Worm (Caenorhabditis elegans) whole organism, late embryonic: ENCODE data around the gene sup-18.

ENCODE experiments used
- C08G9.2 ChIP-seq: sonication (generic microtip); optimal IDR thresholded peaks from 2 replicates; lab custom pipeline; 2016; ENCODE audit warnings: mild to moderate bottlenecking, missing genetic modification characterization, moderate library complexity, missing compliant biosample characterization
- C38D4.7 ChIP-seq: fragments of 200-800 bp; sonication (Bioruptor generic); optimal IDR thresholded peaks from 2 replicates; lab custom pipeline; 2018; ENCODE audit warnings: mild to moderate bottlenecking, missing genetic modification characterization, moderate library complexity, missing compliant biosample characterization
- K02D7.2 ChIP-seq: sonication (generic microtip); optimal IDR thresholded peaks from 2 replicates; lab custom pipeline; 2017; ENCODE audit warnings: mild to moderate bottlenecking, missing genetic modification characterization, missing compliant biosample characterization
- ceh-14 ChIP-seq: sonication (generic microtip); optimal IDR thresholded peaks from 2 replicates; lab custom pipeline; 2016; ENCODE audit warnings: missing genotype, missing genetic modification characterization, missing compliant biosample characterization
- ceh-18 ChIP-seq: sonication (generic microtip); optimal IDR thresholded peaks from 2 replicates; lab custom pipeline; 2016; ENCODE audit warnings: missing genetic modification characterization, missing compliant biosample characterization
- ceh-19 ChIP-seq: fragments of 200-800 bp; sonication (Bioruptor generic); optimal IDR thresholded peaks from 2 replicates; lab custom pipeline; 2018; ENCODE audit warnings: mild to moderate bottlenecking, missing genetic modification characterization, missing compliant biosample characterization
- ceh-30 ChIP-seq: fragments of 150-350 bp; optimal IDR thresholded peaks from 2 replicates; lab custom pipeline; 2014; ENCODE audit warnings: missing biosample characterization, missing genetic modification characterization
- ceh-45 ChIP-seq: fragments of 200-800 bp; sonication (Bioruptor generic); IDR thresholded peaks from 2 replicates; pipeline ENCODE4 v1.3.6; 2022; ENCODE audit warnings: missing genetic modification reagents, missing genetic modification characterization, missing compliant biosample characterization
- ceh-6 ChIP-seq: fragments of 200-800 bp; sonication (Bioruptor generic); optimal IDR thresholded peaks from 2 replicates; lab custom pipeline; 2018; ENCODE audit warnings: mild to moderate bottlenecking, missing genetic modification characterization, missing compliant biosample characterization
- che-1 ChIP-seq: sonication (generic microtip); optimal IDR thresholded peaks from 2 replicates; lab custom pipeline; 2016; ENCODE audit warnings: mild to moderate bottlenecking, missing genetic modification characterization, missing compliant biosample characterization
- dve-1 ChIP-seq: sonication (generic microtip); optimal IDR thresholded peaks from 2 replicates; lab custom pipeline; 2017; ENCODE audit warnings: antibody characterized with exemption, mild to moderate bottlenecking, missing genetic modification characterization, missing compliant biosample characterization
- eyg-1 ChIP-seq: sonication (generic microtip); optimal IDR thresholded peaks from 2 replicates; lab custom pipeline; 2016; ENCODE audit warnings: missing genotype, missing genetic modification characterization, missing compliant biosample characterization
- fkh-6 ChIP-seq: sonication (generic microtip); optimal IDR thresholded peaks from 2 replicates; lab custom pipeline; 2016; ENCODE audit warnings: missing genetic modification characterization, missing compliant biosample characterization
- hlh-13 ChIP-seq: fragments of 200-800 bp; sonication (Bioruptor generic); optimal IDR thresholded peaks from 2 replicates; lab custom pipeline; 2018; ENCODE audit warnings: mild to moderate bottlenecking, missing genetic modification characterization, missing compliant biosample characterization
- hlh-30 ChIP-seq: sonication (generic microtip); optimal IDR thresholded peaks from 2 replicates; lab custom pipeline; 2017; ENCODE audit warnings: antibody characterized with exemption, missing genetic modification characterization, missing compliant biosample characterization; ENCODE audit not compliant: insufficient read depth
- hlh-6 ChIP-seq: sonication (generic microtip); optimal IDR thresholded peaks from 2 replicates; lab custom pipeline; 2016; ENCODE audit warnings: missing genotype, missing genetic modification characterization, missing compliant biosample characterization
- hlh-8 ChIP-seq: sonication (generic microtip); optimal IDR thresholded peaks from 2 replicates; lab custom pipeline; 2016; ENCODE audit warnings: missing genotype, missing genetic modification characterization, missing compliant biosample characterization
- madf-2 ChIP-seq: sonication (generic microtip); optimal IDR thresholded peaks from 2 replicates; lab custom pipeline; 2017; ENCODE audit warnings: missing genetic modification characterization, missing compliant biosample characterization
- nfya-1 ChIP-seq: sonication (generic microtip); optimal IDR thresholded peaks from 2 replicates; lab custom pipeline; 2017; ENCODE audit warnings: missing genetic modification characterization, mild to moderate bottlenecking, missing compliant biosample characterization, antibody characterized with exemption, moderate library complexity
- pat-9 ChIP-seq: fragments of 200-800 bp; sonication (Bioruptor generic); optimal IDR thresholded peaks from 2 replicates; lab custom pipeline; 2018; ENCODE audit warnings: mild to moderate bottlenecking, missing genetic modification characterization, moderate library complexity, missing compliant biosample characterization
- pax-1 ChIP-seq: fragments of 150-350 bp; optimal IDR thresholded peaks from 2 replicates; lab custom pipeline; 2014; ENCODE audit warnings: missing biosample characterization, missing genetic modification characterization
- pha-2 ChIP-seq: sonication (generic microtip); optimal IDR thresholded peaks from 2 replicates; lab custom pipeline; 2017; ENCODE audit warnings: mild to moderate bottlenecking, missing genetic modification characterization, missing compliant biosample characterization
- pqm-1 ChIP-seq: sonication (generic microtip); optimal IDR thresholded peaks from 2 replicates; lab custom pipeline; 2016; ENCODE audit warnings: missing genetic modification characterization, missing compliant biosample characterization
- pros-1 ChIP-seq: fragments of 150-350 bp; optimal IDR thresholded peaks from 2 replicates; lab custom pipeline; 2014; ENCODE audit warnings: missing biosample characterization, missing genetic modification reagents, missing genetic modification characterization
- rnt-1 ChIP-seq: sonication (generic microtip); optimal IDR thresholded peaks from 2 replicates; lab custom pipeline; 2016; ENCODE audit warnings: missing genetic modification characterization, missing compliant biosample characterization
- sdc-2 ChIP-seq: sonication (generic microtip); optimal IDR thresholded peaks from 2 replicates; lab custom pipeline; 2016; ENCODE audit warnings: missing genotype, missing genetic modification characterization, missing compliant biosample characterization
- sox-4 ChIP-seq: sonication (generic microtip); optimal IDR thresholded peaks from 2 replicates; lab custom pipeline; 2017; ENCODE audit warnings: mild to moderate bottlenecking, missing genetic modification characterization, inconsistent platforms, missing compliant biosample characterization
- tbx-2 ChIP-seq: sonication (generic microtip); optimal IDR thresholded peaks from 2 replicates; lab custom pipeline; 2016; ENCODE audit warnings: missing genetic modification characterization, missing compliant biosample characterization
- tbx-7 ChIP-seq: sonication (generic microtip); optimal IDR thresholded peaks from 2 replicates; lab custom pipeline; 2016; ENCODE audit warnings: missing genotype, missing genetic modification characterization, missing compliant biosample characterization
- ttx-3 ChIP-seq: sonication (generic microtip); optimal IDR thresholded peaks from 2 replicates; lab custom pipeline; 2016; ENCODE audit warnings: missing genetic modification reagents, missing genetic modification characterization, missing compliant biosample characterization
- unc-3 ChIP-seq, 2 experiments: fragments of 200-800 bp in 1 of 2; sonication (Bioruptor generic) in 1 of 2; sonication (generic microtip) in 1 of 2; conservative IDR thresholded peaks in 1 of 2; optimal IDR thresholded peaks in 1 of 2; 2 replicates each; pipeline versions ENCODE4 v1.3.6 to Lab custom; 2016 to 2022; ENCODE audit warnings: missing compliant biosample characterization in 2 of 2, missing genetic modification characterization in 2 of 2, missing genetic modification reagents in 1 of 2
- unc-42 ChIP-seq: sonication (generic microtip); optimal IDR thresholded peaks from 2 replicates; lab custom pipeline; 2016; ENCODE audit warnings: missing genotype, missing genetic modification characterization, missing compliant biosample characterization
- unc-55 ChIP-seq: sonication (generic microtip); optimal IDR thresholded peaks from 2 replicates; lab custom pipeline; 2017; ENCODE audit warnings: missing biosample characterization, missing genetic modification reagents, missing genetic modification characterization
- zip-5 ChIP-seq: sonication (generic microtip); optimal IDR thresholded peaks from 2 replicates; lab custom pipeline; 2016; ENCODE audit warnings: missing genetic modification characterization, missing compliant biosample characterization
- ztf-16 ChIP-seq: sonication (generic microtip); optimal IDR thresholded peaks from 2 replicates; lab custom pipeline; 2017; ENCODE audit warnings: missing genetic modification characterization, missing compliant biosample characterization

Gene sup-18

ce11 chrIII:7917667-7918066, 39.0 kb upstream of the sup-18 start, which contains the start of gene gly-3:
Gene gly-3, minus strand, starts transcription at chrIII:7917767.
- TF ChIP-seq zip-5 (tag; lab: Kevin White, UChicago) (no peak), eyg-1 (no peak), tbx-7 (no peak), tbx-2 (tag; lab: Kevin White, UChicago) (no peak), rnt-1 (tag; lab: Kevin White, UChicago) (no peak), ceh-19 (no peak), K02D7.2 (tag; lab: Kevin White, UChicago) (no peak), pax-1 (tag; lab: Kevin White, UChicago) (no peak), pat-9 (no peak), hlh-6 (tag; lab: Kevin White, UChicago) (no peak), sox-4 (tag; lab: Kevin White, UChicago) (no peak), nfya-1 (tag; lab: Kevin White, UChicago) (no peak), dve-1 (tag; lab: Kevin White, UChicago) (no peak), pros-1 (tag; lab: Kevin White, UChicago) (no peak)

ce11 chrIII:7913488-7913887, 34.8 kb upstream of the sup-18 start, which contains the start of gene ZK688.12:
Gene ZK688.12, minus strand, starts transcription at chrIII:7913588.
- TF ChIP-seq ceh-45: no peak
- TF ChIP-seq hlh-13 (GFP tag; lab: Kevin White, UChicago): no peak
- TF ChIP-seq C38D4.7: no peak
- TF ChIP-seq ceh-18: no peak
- TF ChIP-seq C08G9.2 (tag; lab: Kevin White, UChicago): no peak
- no peak for TF ChIP-seq unc-55 (GFP tag; lab: Kevin White, UChicago)
- TF ChIP-seq unc-3 (GFP tag; conservative IDR thresholded peaks at IDR 0.05; lab: Robert Waterston, UW): no peak
- no peak for TF ChIP-seq unc-3 (tag; optimal IDR thresholded peaks at IDR 0.05; lab: Kevin White, UChicago)
- no peak for TF ChIP-seq hlh-6 (tag; lab: Kevin White, UChicago)
- TF ChIP-seq ttx-3 (tag; lab: Kevin White, UChicago): no peak
- TF ChIP-seq pqm-1 (tag; lab: Kevin White, UChicago): no peak
- TF ChIP-seq hlh-8: no peak
- TF ChIP-seq sdc-2: no peak
- TF ChIP-seq ceh-30 (tag; lab: Kevin White, UChicago): no peak

ce11 chrIII:7911621-7912020, 32.9 kb upstream of the sup-18 start, which contains the start of gene ZK688.7:
Gene ZK688.7, minus strand, starts transcription at chrIII:7911634.
- no peak for TF ChIP-seq ceh-14 (tag; lab: Kevin White, UChicago)
- TF ChIP-seq hlh-30 (tag; lab: Kevin White, UChicago): peak; percentile 81

- TF ChIP-seq ceh-6 (GFP tag; lab: Kevin White, UChicago) (no peak), unc-42 (tag; lab: Kevin White, UChicago) (no peak), fkh-6 (no peak), unc-3 (GFP tag; conservative IDR thresholded peaks at IDR 0.05; lab: Robert Waterston, UW) (no peak), unc-3 (tag; optimal IDR thresholded peaks at IDR 0.05; lab: Kevin White, UChicago) (no peak), pha-2 (tag; lab: Kevin White, UChicago) (no peak), che-1 (tag; lab: Kevin White, UChicago) (no peak), zip-5 (tag; lab: Kevin White, UChicago) (no peak), madf-2 (tag; lab: Kevin White, UChicago) (no peak), ztf-16 (tag; lab: Kevin White, UChicago) (no peak)
These were observed 30.6 kb upstream of the sup-18 start, which contains the start of gene ZK688.1 for ce11 chrIII:7909263-7909662. Gene ZK688.1, plus strand, starts transcription at chrIII:7909563.
